Worm (Caenorhabditis elegans) whole organism, L2 larva: ENCODE results near the gene Y47D7A.17.

Experiments
- C34F6.9 ChIP-seq: fragments of 150-350 bp; optimal IDR thresholded peaks from 2 replicates; lab custom pipeline; 2014; ENCODE audit warnings: missing biosample characterization, missing genetic modification characterization
- F13H6.1 ChIP-seq: sonication (generic microtip); optimal IDR thresholded peaks from 2 replicates; lab custom pipeline; 2016; ENCODE audit warnings: missing genetic modification characterization, missing compliant biosample characterization
- R02D3.7 ChIP-seq: fragments of 150-350 bp; optimal IDR thresholded peaks from 2 replicates; lab custom pipeline; 2014; ENCODE audit warnings: missing biosample characterization, missing genetic modification characterization
- Y55F3AM.14 ChIP-seq: fragments of 200-800 bp; sonication (Bioruptor generic); optimal IDR thresholded peaks from 2 replicates; lab custom pipeline; 2018; ENCODE audit warnings: mild to moderate bottlenecking, missing genetic modification characterization, missing compliant biosample characterization
- ZK546.5 ChIP-seq: sonication (generic microtip); optimal IDR thresholded peaks from 2 replicates; lab custom pipeline; 2017; ENCODE audit warnings: missing biosample characterization, missing genetic modification characterization
- alr-1 ChIP-seq: fragments of 150-350 bp; optimal IDR thresholded peaks from 2 replicates; lab custom pipeline; 2014; ENCODE audit warnings: missing biosample characterization, missing genetic modification characterization
- aly-2 ChIP-seq: fragments of 150-350 bp; optimal IDR thresholded peaks from 2 replicates; lab custom pipeline; 2014; ENCODE audit warnings: missing biosample characterization, missing genetic modification characterization
- ama-1 ChIP-seq: fragments of 150-350 bp; optimal IDR thresholded peaks from 2 replicates; lab custom pipeline; 2018; ENCODE audit warnings: inconsistent platforms
- blmp-1 ChIP-seq: sonication (generic microtip); optimal IDR thresholded peaks from 2 replicates; lab custom pipeline; 2017; ENCODE audit warnings: missing genetic modification characterization, mild to moderate bottlenecking, missing compliant biosample characterization, antibody characterized with exemption, moderate library complexity; ENCODE audit not compliant: insufficient read depth
- ceh-16 ChIP-seq: fragments of 150-350 bp; optimal IDR thresholded peaks from 2 replicates; lab custom pipeline; 2014; ENCODE audit warnings: missing biosample characterization, missing genetic modification characterization
- ceh-82 ChIP-seq: fragments of 150-350 bp; optimal IDR thresholded peaks from 2 replicates; lab custom pipeline; 2014; ENCODE audit warnings: missing biosample characterization, missing genetic modification characterization
- crh-2 ChIP-seq: sonication (generic microtip); optimal IDR thresholded peaks from 2 replicates; lab custom pipeline; 2017; ENCODE audit warnings: missing biosample characterization, missing genetic modification characterization
- dmd-4 ChIP-seq: sonication (generic microtip); optimal IDR thresholded peaks from 2 replicates; lab custom pipeline; 2017; ENCODE audit warnings: missing biosample characterization, missing genetic modification characterization
- egl-27 ChIP-seq: sonication (generic microtip); optimal IDR thresholded peaks from 3 replicates; lab custom pipeline; 2017; ENCODE audit warnings: missing biosample characterization, missing genetic modification reagents, missing genetic modification characterization
- elt-1 ChIP-seq: fragments of 150-350 bp; optimal IDR thresholded peaks from 2 replicates; lab custom pipeline; 2014; ENCODE audit warnings: missing biosample characterization, missing genetic modification characterization
- elt-3 ChIP-seq: sonication (generic microtip); optimal IDR thresholded peaks from 2 replicates; lab custom pipeline; 2017; ENCODE audit warnings: missing biosample characterization, missing genetic modification characterization
- fos-1 ChIP-seq: fragments of 150-350 bp; optimal IDR thresholded peaks from 2 replicates; lab custom pipeline; 2014; ENCODE audit warnings: missing biosample characterization, missing genetic modification characterization
- gmeb-1 ChIP-seq: fragments of 150-350 bp; optimal IDR thresholded peaks from 2 replicates; lab custom pipeline; 2014; ENCODE audit warnings: missing biosample characterization, missing genetic modification characterization
- lin-11 ChIP-seq: fragments of 150-350 bp; sonication (generic microtip); optimal IDR thresholded peaks from 2 replicates; lab custom pipeline; 2014; ENCODE audit warnings: missing biosample characterization, missing genetic modification characterization, inconsistent platforms, mixed read lengths
- lin-13 ChIP-seq: fragments of 150-350 bp; optimal IDR thresholded peaks from 2 replicates; lab custom pipeline; 2014; ENCODE audit warnings: missing biosample characterization, missing genetic modification reagents, missing genetic modification characterization
- lin-39 ChIP-seq: fragments of 150-350 bp; optimal IDR thresholded peaks from 2 replicates; lab custom pipeline; 2014; ENCODE audit warnings: missing biosample characterization, missing genetic modification reagents, missing genetic modification characterization
- lsy-2 ChIP-seq, 2 experiments: fragments of 150-350 bp in 1 of 2; sonication (generic microtip) in 1 of 2; optimal IDR thresholded peaks; 2 replicates each; lab custom pipeline; 2014 to 2017; ENCODE audit warnings: missing biosample characterization in 2 of 2, missing genetic modification characterization in 2 of 2
- mab-5 ChIP-seq: fragments of 150-350 bp; optimal IDR thresholded peaks from 2 replicates; lab custom pipeline; 2014; ENCODE audit warnings: missing biosample characterization, missing genetic modification characterization
- mbf-1 ChIP-seq: sonication (generic microtip); optimal IDR thresholded peaks from 2 replicates; lab custom pipeline; 2017; ENCODE audit warnings: missing biosample characterization, missing genetic modification characterization
- mdl-1 ChIP-seq, 2 experiments: fragments of 150-350 bp in 1 of 2; sonication (generic microtip) in 1 of 2; optimal IDR thresholded peaks; 2 replicates each; lab custom pipeline; 2017; ENCODE audit warnings: missing biosample characterization in 2 of 2, missing genetic modification characterization in 2 of 2
- nhr-10 ChIP-seq: sonication (generic microtip); optimal IDR thresholded peaks from 2 replicates; lab custom pipeline; 2017; ENCODE audit warnings: missing biosample characterization, missing genetic modification characterization
- nhr-11 ChIP-seq: fragments of 150-350 bp; optimal IDR thresholded peaks from 2 replicates; lab custom pipeline; 2014; ENCODE audit warnings: missing biosample characterization, missing genetic modification characterization
- nhr-12 ChIP-seq: fragments of 150-350 bp; optimal IDR thresholded peaks from 2 replicates; lab custom pipeline; 2014; ENCODE audit warnings: missing biosample characterization, missing genetic modification characterization
- nhr-129 ChIP-seq: fragments of 150-350 bp; optimal IDR thresholded peaks from 2 replicates; lab custom pipeline; 2014; ENCODE audit warnings: missing biosample characterization, missing genetic modification characterization
- nhr-21 ChIP-seq: fragments of 150-350 bp; optimal IDR thresholded peaks from 2 replicates; lab custom pipeline; 2014; ENCODE audit warnings: missing biosample characterization, missing genetic modification characterization
- nhr-23 ChIP-seq: fragments of 150-350 bp; optimal IDR thresholded peaks from 2 replicates; lab custom pipeline; 2014; ENCODE audit warnings: missing biosample characterization, missing genetic modification reagents, missing genetic modification characterization
- nhr-237 ChIP-seq: fragments of 150-350 bp; optimal IDR thresholded peaks from 2 replicates; lab custom pipeline; 2014; ENCODE audit warnings: missing biosample characterization, missing genetic modification characterization
- nhr-25 ChIP-seq: fragments of 150-350 bp; sonication (generic microtip); optimal IDR thresholded peaks from 3 replicates; lab custom pipeline; 2014; ENCODE audit warnings: missing biosample characterization, missing genetic modification characterization
- nhr-6 ChIP-seq: fragments of 150-350 bp; optimal IDR thresholded peaks from 2 replicates; lab custom pipeline; 2014; ENCODE audit warnings: missing biosample characterization, missing genetic modification characterization
- nhr-77 ChIP-seq: fragments of 150-350 bp; optimal IDR thresholded peaks from 2 replicates; lab custom pipeline; 2014; ENCODE audit warnings: missing biosample characterization, missing genetic modification characterization
- peb-1 ChIP-seq: fragments of 150-350 bp; optimal IDR thresholded peaks from 2 replicates; lab custom pipeline; 2014; ENCODE audit warnings: missing biosample characterization, missing genetic modification characterization
- sem-4 ChIP-seq: fragments of 150-350 bp; optimal IDR thresholded peaks from 2 replicates; lab custom pipeline; 2014; ENCODE audit warnings: missing biosample characterization, missing genetic modification reagents, missing genetic modification characterization
- skn-1 ChIP-seq: sonication (generic microtip); optimal IDR thresholded peaks from 2 replicates; lab custom pipeline; 2017; ENCODE audit warnings: missing biosample characterization, missing genetic modification characterization
- sma-3 ChIP-seq: sonication (generic microtip); optimal IDR thresholded peaks from 2 replicates; lab custom pipeline; 2016; ENCODE audit warnings: missing genetic modification reagents, missing genetic modification characterization, missing compliant biosample characterization
- sma-9 ChIP-seq, 2 experiments: fragments of 150-350 bp in 1 of 2; sonication (generic microtip) in 1 of 2; optimal IDR thresholded peaks; 2 replicates each; lab custom pipeline; 2014 to 2016; ENCODE audit warnings: missing genetic modification characterization in 2 of 2, mild to moderate bottlenecking in 1 of 2, missing biosample characterization in 1 of 2, missing compliant biosample characterization in 1 of 2, missing genetic modification reagents in 1 of 2, moderate library complexity in 1 of 2
- snpc-4 ChIP-seq: fragments of 150-350 bp; optimal IDR thresholded peaks from 2 replicates; lab custom pipeline; 2014; ENCODE audit warnings: missing biosample characterization, missing genetic modification characterization
- unc-39 ChIP-seq: fragments of 150-350 bp; optimal IDR thresholded peaks from 2 replicates; lab custom pipeline; 2014; ENCODE audit warnings: missing biosample characterization, missing genetic modification characterization
- unc-55 ChIP-seq: fragments of 150-350 bp; sonication (generic microtip); optimal IDR thresholded peaks from 3 replicates; lab custom pipeline; 2014; ENCODE audit warnings: missing biosample characterization, missing genetic modification reagents, missing genetic modification characterization
- unc-62 ChIP-seq: fragments of 150-350 bp; optimal IDR thresholded peaks from 2 replicates; lab custom pipeline; 2014; ENCODE audit warnings: missing biosample characterization, missing genetic modification reagents, missing genetic modification characterization
- zag-1 ChIP-seq: fragments of 150-350 bp; optimal IDR thresholded peaks from 2 replicates; lab custom pipeline; 2014; ENCODE audit warnings: missing biosample characterization, missing genetic modification characterization
- ztf-1 ChIP-seq: fragments of 200-800 bp; sonication (Bioruptor generic); conservative IDR thresholded peaks from 2 replicates; pipeline ENCODE4 v1.3.6; 2022; ENCODE audit warnings: missing genetic modification characterization, missing compliant biosample characterization
- ztf-4 ChIP-seq: fragments of 150-350 bp; optimal IDR thresholded peaks from 2 replicates; lab custom pipeline; 2014; ENCODE audit warnings: missing biosample characterization, missing genetic modification characterization

Y47D7A.17 gene

DNA sequence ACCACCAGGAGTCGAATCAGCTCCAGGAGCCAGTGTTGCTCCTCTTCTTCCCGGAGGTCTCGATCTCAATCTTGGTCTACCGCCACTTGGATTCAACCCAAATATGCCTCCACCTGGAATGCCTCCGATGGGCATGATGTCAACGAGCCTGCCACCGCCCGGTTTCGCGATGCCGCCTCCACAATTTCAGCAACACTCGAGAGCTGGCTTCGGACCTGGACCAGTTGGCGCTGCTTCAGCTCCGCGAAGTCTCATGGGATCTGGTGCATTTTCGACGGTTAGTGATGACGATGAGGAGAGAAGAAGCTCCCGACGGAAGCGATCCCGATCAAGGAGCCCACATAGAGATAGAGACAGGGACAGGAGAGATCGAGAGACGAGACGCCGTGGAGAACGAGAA is 38.6 kb downstream of the Y47D7A.17 start:
- TF ChIP-seq nhr-23 (tag; lab: Kevin White, UChicago) = no peak
- TF ChIP-seq fos-1 (tag; lab: Kevin White, UChicago) = no peak
- no peak for TF ChIP-seq nhr-77 (tag; lab: Kevin White, UChicago)
- no peak for TF ChIP-seq nhr-6 (tag; lab: Kevin White, UChicago)
- TF ChIP-seq ztf-1 (GFP tag; lab: Robert Waterston, UW) = no peak
- TF ChIP-seq nhr-237 = no peak
- TF ChIP-seq ZK546.5 (tag; lab: Kevin White, UChicago) = no peak
- no peak for TF ChIP-seq mdl-1 (tag; optimal IDR thresholded peaks at IDR 0.05; lab: Kevin White, UChicago)
- TF ChIP-seq zag-1 (tag; lab: Kevin White, UChicago) = no peak
- no peak for TF ChIP-seq elt-3 (tag; lab: Kevin White, UChicago)
- TF ChIP-seq ztf-4 (tag; lab: Kevin White, UChicago) = no peak
- TF ChIP-seq dmd-4 (tag; lab: Kevin White, UChicago) = no peak
- no peak for TF ChIP-seq egl-27 (tag; lab: Kevin White, UChicago)
- no peak for TF ChIP-seq unc-39 (tag; lab: Kevin White, UChicago)
- TF ChIP-seq peb-1 (tag; lab: Kevin White, UChicago) = no peak
- TF ChIP-seq nhr-21 = no peak
- no peak for TF ChIP-seq lin-11 (tag; lab: Kevin White, UChicago)
- no peak for TF ChIP-seq crh-2
- TF ChIP-seq snpc-4 (tag; lab: Kevin White, UChicago) = no peak

DNA sequence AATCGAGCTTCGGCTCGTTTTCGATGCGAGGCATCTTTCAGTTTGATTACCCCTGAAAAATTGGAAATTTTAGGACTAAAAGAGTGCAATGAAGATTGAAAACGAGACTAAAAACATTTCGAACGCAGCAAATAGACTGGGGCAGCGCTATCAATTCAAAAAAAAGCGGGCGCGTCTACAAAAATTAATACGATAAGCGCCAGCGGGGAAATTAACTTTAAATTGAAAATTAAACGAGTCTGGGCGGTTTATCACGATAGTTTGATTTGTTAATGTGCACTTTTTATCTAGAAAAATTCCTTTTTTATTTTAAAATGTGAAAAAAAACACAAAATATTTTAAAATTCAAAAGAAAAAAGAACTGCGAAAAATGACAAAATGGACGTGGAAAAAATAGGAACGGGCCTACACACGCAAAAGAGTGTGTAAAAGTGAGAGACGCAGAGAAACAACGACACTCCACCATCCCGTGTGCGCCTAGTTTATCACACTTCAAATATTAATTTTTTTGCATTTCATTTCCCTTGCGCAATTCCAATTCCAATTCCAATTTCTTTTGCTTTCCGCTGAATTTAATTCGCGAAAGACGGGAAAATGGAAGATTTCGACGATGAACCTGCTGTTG is 40.2 kb downstream of the Y47D7A.17 start, which contains the start of the genes gmpr-1 and fipp-1:
TSS of gene gmpr-1 (minus strand) at position 75 of the 625 bp plus-strand sequence.
TSS of gene fipp-1 (plus strand) at position 499 of the 625 bp plus-strand sequence.
- peak; percentile 73 for TF ChIP-seq gmeb-1
- no peak for TF ChIP-seq ama-1 (lab: Kevin White, UChicago)
- TF ChIP-seq nhr-23 (tag; lab: Kevin White, UChicago) = no peak
- peak; percentile 65 for TF ChIP-seq crh-2
- no peak for TF ChIP-seq zag-1 (tag; lab: Kevin White, UChicago)
- no peak for TF ChIP-seq sem-4 (tag; lab: Kevin White, UChicago)
- no peak for TF ChIP-seq ceh-82 (tag; lab: Kevin White, UChicago)
- TF ChIP-seq nhr-21 = no peak
- no peak for TF ChIP-seq nhr-12
- no peak for TF ChIP-seq mbf-1 (tag; lab: Kevin White, UChicago)
- TF ChIP-seq alr-1 (tag; lab: Kevin White, UChicago) = no peak
- no peak for TF ChIP-seq nhr-11 (tag; lab: Kevin White, UChicago)
- no peak for TF ChIP-seq dmd-4 (tag; lab: Kevin White, UChicago)
- peak; percentile 38 for TF ChIP-seq nhr-129 (tag; lab: Kevin White, UChicago)
- no peak for TF ChIP-seq ztf-4 (tag; lab: Kevin White, UChicago)
- TF ChIP-seq F13H6.1 (tag; lab: Kevin White, UChicago) = peak; percentile 40
- TF ChIP-seq nhr-237 = no peak
- TF ChIP-seq skn-1 (tag; lab: Kevin White, UChicago) = no peak
- peak; percentile 27 for TF ChIP-seq nhr-6 (tag; lab: Kevin White, UChicago)
- peak; percentile 40 to 77 for TF ChIP-seq lsy-2 (tag; optimal IDR thresholded peaks at IDR 0.05; lab: Kevin White, UChicago)
- peak; percentile 16 for TF ChIP-seq sma-9 (GFP tag; optimal IDR thresholded peaks at IDR 0.05; lab: Kevin White, UChicago)
- no peak for TF ChIP-seq sma-9 (tag; optimal IDR thresholded peaks at IDR 0.05; lab: Kevin White, UChicago)
- no peak for TF ChIP-seq nhr-77 (tag; lab: Kevin White, UChicago)
- TF ChIP-seq C34F6.9 = peak; percentile 60
- no peak for TF ChIP-seq lin-13 (GFP tag; lab: Kevin White, UChicago)
- peak; percentile 27 for TF ChIP-seq egl-27 (tag; lab: Kevin White, UChicago)
- no peak for TF ChIP-seq lin-11 (tag; lab: Kevin White, UChicago)
- peak; percentile 36 for TF ChIP-seq sma-3
- TF ChIP-seq blmp-1 (tag; lab: Kevin White, UChicago) = no peak
- no peak for TF ChIP-seq unc-62 (GFP tag; lab: Kevin White, UChicago)
- TF ChIP-seq Y55F3AM.14 (GFP tag; lab: Kevin White, UChicago) = no peak
- TF ChIP-seq nhr-25 (tag; lab: Kevin White, UChicago) = peak; percentile 57
- TF ChIP-seq fos-1 (tag; lab: Kevin White, UChicago) = no peak
- no peak for TF ChIP-seq unc-39 (tag; lab: Kevin White, UChicago)
- peak; percentile 79 for TF ChIP-seq unc-55 (GFP tag; lab: Kevin White, UChicago)
- TF ChIP-seq ceh-16 (tag; lab: Kevin White, UChicago) = no peak
- TF ChIP-seq peb-1 (tag; lab: Kevin White, UChicago) = no peak
- TF ChIP-seq elt-3 (tag; lab: Kevin White, UChicago) = no peak
- no peak for TF ChIP-seq lin-39
- TF ChIP-seq aly-2 = no peak
- TF ChIP-seq nhr-10 (tag; lab: Kevin White, UChicago) = no peak
- TF ChIP-seq mab-5 (tag; lab: Kevin White, UChicago) = peak; percentile 39
- no peak for TF ChIP-seq elt-1
- TF ChIP-seq ztf-1 (GFP tag; lab: Robert Waterston, UW) = no peak
- TF ChIP-seq ZK546.5 (tag; lab: Kevin White, UChicago) = no peak
- no peak for TF ChIP-seq R02D3.7 (tag; lab: Kevin White, UChicago)
- no peak for TF ChIP-seq snpc-4 (tag; lab: Kevin White, UChicago)
- TF ChIP-seq mdl-1 (tag; optimal IDR thresholded peaks at IDR 0.05; lab: Kevin White, UChicago) = no peak
